Worm (Caenorhabditis elegans) whole organism, young adult: ENCODE measurements around the gene M106.3.

Source experiments
- B0035.1 ChIP-seq: sonication (generic microtip); optimal IDR thresholded peaks from 2 replicates; lab custom pipeline; 2016; ENCODE audit warnings: missing genetic modification characterization, mild to moderate bottlenecking, missing compliant biosample characterization, missing genotype, missing genetic modification reagents
- C17E4.6 ChIP-seq: fragments of 200-800 bp; sonication (Bioruptor generic); IDR thresholded peaks from 2 replicates; pipeline ENCODE4 v1.3.6; 2022; ENCODE audit warnings: missing genetic modification reagents, missing genetic modification characterization, missing compliant biosample characterization
- D2030.7 ChIP-seq: fragments of 200-800 bp; sonication (Bioruptor generic); IDR thresholded peaks from 2 replicates; pipeline ENCODE4 v1.3.6; 2022; ENCODE audit warnings: missing genetic modification reagents, missing genetic modification characterization, missing compliant biosample characterization
- F57A8.1 ChIP-seq: fragments of 200-800 bp; sonication (Bioruptor generic); optimal IDR thresholded peaks from 2 replicates; lab custom pipeline; 2018; ENCODE audit warnings: mild to moderate bottlenecking, missing genetic modification characterization, moderate library complexity, missing compliant biosample characterization
- madf-8 ChIP-seq: fragments of 200-800 bp; sonication (Bioruptor generic); conservative IDR thresholded peaks from 2 replicates; pipeline ENCODE4 v1.3.6; 2022; ENCODE audit warnings: missing genetic modification reagents, missing genetic modification characterization, missing compliant biosample characterization
- nfya-1 ChIP-seq: sonication (generic microtip); optimal IDR thresholded peaks from 2 replicates; lab custom pipeline; 2017; ENCODE audit warnings: antibody characterized with exemption, missing compliant biosample characterization, missing genetic modification characterization, borderline replicate concordance; ENCODE audit not compliant: insufficient read depth
- repo-1 ChIP-seq: sonication (generic microtip); optimal IDR thresholded peaks from 2 replicates; lab custom pipeline; 2017; ENCODE audit warnings: mild to moderate bottlenecking, missing genetic modification characterization, missing compliant biosample characterization
- tbp1 ChIP-seq: fragments of 200-800 bp; sonication (Bioruptor generic); optimal IDR thresholded peaks from 2 replicates; lab custom pipeline; 2018; ENCODE audit warnings: mild to moderate bottlenecking, missing genetic modification characterization, missing compliant biosample characterization

DNA sequence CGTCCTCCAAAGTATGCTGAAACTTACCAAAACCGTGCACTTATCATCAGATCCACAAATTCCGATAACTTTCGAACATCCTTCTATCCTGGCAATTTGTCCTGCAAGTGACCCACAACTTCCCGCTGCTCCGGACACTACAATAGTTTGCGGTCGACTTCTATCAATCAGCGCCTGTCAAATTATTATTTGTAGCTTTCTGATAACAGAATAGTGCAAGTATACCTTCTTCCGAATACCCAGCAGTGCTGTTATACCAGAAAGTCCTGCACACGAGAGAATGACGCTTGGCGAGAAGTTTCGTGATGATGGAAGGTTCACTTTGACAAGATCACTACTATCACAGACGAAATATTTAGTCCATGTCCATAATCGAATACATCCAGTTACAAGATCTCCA lies 1.4 kb downstream of the M106.3 start:
- no peak for TF ChIP-seq C17E4.6 (GFP tag; lab: Robert Waterston, UW)
- TF ChIP-seq nfya-1: no peak
- TF ChIP-seq F57A8.1 (GFP tag; lab: Kevin White, UChicago): no peak
- TF ChIP-seq D2030.7 (GFP tag; lab: Robert Waterston, UW): no peak
- no peak for TF ChIP-seq B0035.1 (tag; lab: Kevin White, UChicago)
- no peak for TF ChIP-seq madf-8 (GFP tag; lab: Robert Waterston, UW)
- no peak for TF ChIP-seq repo-1 (tag; lab: Kevin White, UChicago)
- TF ChIP-seq tbp1 (GFP tag; lab: Kevin White, UChicago): no peak
